Worm (Caenorhabditis elegans) whole organism, young adult: ENCODE measurements around the gene bus-19.

ENCODE experiments used
- F10E7.11 ChIP-seq: sonication (generic microtip); optimal IDR thresholded peaks from 2 replicates; lab custom pipeline; 2017; ENCODE audit warnings: mild to moderate bottlenecking, missing genetic modification characterization, moderate library complexity, missing compliant biosample characterization
- F33H1.4 ChIP-seq: fragments of 200-800 bp; sonication (Bioruptor generic); IDR thresholded peaks from 2 replicates; pipeline ENCODE4 v1.3.6; 2022; ENCODE audit warnings: missing genetic modification reagents, missing genetic modification characterization, missing compliant biosample characterization
- Y53G8AR.9 ChIP-seq: fragments of 200-800 bp; sonication (Bioruptor generic); conservative IDR thresholded peaks from 2 replicates; pipeline ENCODE4 v1.3.6; 2022; ENCODE audit warnings: missing genetic modification reagents, missing genetic modification characterization, missing compliant biosample characterization
- aptf-3 ChIP-seq: fragments of 200-800 bp; sonication (Bioruptor generic); IDR thresholded peaks from 2 replicates; pipeline ENCODE4 v1.3.6; 2022; ENCODE audit warnings: missing genetic modification characterization, missing compliant biosample characterization
- attf-5 ChIP-seq: fragments of 200-800 bp; sonication (Bioruptor generic); optimal IDR thresholded peaks from 2 replicates; lab custom pipeline; 2018; ENCODE audit warnings: mild to moderate bottlenecking, missing genetic modification characterization, missing compliant biosample characterization
- bed-1 ChIP-seq: fragments of 200-800 bp; sonication (Bioruptor generic); IDR thresholded peaks from 2 replicates; pipeline ENCODE4 v1.3.6; 2022; ENCODE audit warnings: missing genetic modification reagents, missing genetic modification characterization, missing compliant biosample characterization
- cebp-1 ChIP-seq, 2 experiments: fragments of 200-800 bp in 1 of 2; sonication (Bioruptor generic) in 1 of 2; sonication (generic microtip) in 1 of 2; IDR thresholded peaks in 1 of 2; optimal IDR thresholded peaks in 1 of 2; 2 replicates each; pipeline versions ENCODE4 v1.3.6 to Lab custom; 2017 to 2022; ENCODE audit warnings: missing compliant biosample characterization in 2 of 2, missing genetic modification characterization in 2 of 2, mild to moderate bottlenecking in 1 of 2, missing genetic modification reagents in 1 of 2, moderate library complexity in 1 of 2
- cebp-2 ChIP-seq: fragments of 200-800 bp; sonication (Bioruptor generic); IDR thresholded peaks from 2 replicates; pipeline ENCODE4 v1.3.6; 2022; ENCODE audit warnings: missing genetic modification characterization, missing compliant biosample characterization
- ceh-27 ChIP-seq: fragments of 200-800 bp; sonication (Bioruptor generic); optimal IDR thresholded peaks from 2 replicates; lab custom pipeline; 2018; ENCODE audit warnings: mild to moderate bottlenecking, missing genetic modification characterization, moderate library complexity, missing compliant biosample characterization
- ceh-40 ChIP-seq: fragments of 200-800 bp; sonication (Bioruptor generic); IDR thresholded peaks from 2 replicates; pipeline ENCODE4 v1.3.6; 2022; ENCODE audit warnings: missing genetic modification characterization, missing compliant biosample characterization
- ceh-58 ChIP-seq: fragments of 200-800 bp; sonication (Bioruptor generic); IDR thresholded peaks from 2 replicates; pipeline ENCODE4 v1.3.6; 2022; ENCODE audit warnings: missing genetic modification characterization, missing compliant biosample characterization
- egrh-3 ChIP-seq: fragments of 200-800 bp; sonication (Bioruptor generic); IDR thresholded peaks from 2 replicates; pipeline ENCODE4 v1.3.6; 2022; ENCODE audit warnings: missing genetic modification reagents, missing genetic modification characterization, missing compliant biosample characterization
- gei-17 ChIP-seq: fragments of 200-800 bp; sonication (Bioruptor generic); optimal IDR thresholded peaks from 2 replicates; lab custom pipeline; 2018; ENCODE audit warnings: mild to moderate bottlenecking, missing genetic modification characterization, missing compliant biosample characterization
- hlh-12 ChIP-seq: sonication (generic microtip); optimal IDR thresholded peaks from 2 replicates; lab custom pipeline; 2016; ENCODE audit warnings: missing genetic modification characterization, missing compliant biosample characterization
- hmg-1.2 ChIP-seq: fragments of 200-800 bp; sonication (Bioruptor generic); IDR thresholded peaks from 2 replicates; pipeline ENCODE4 v1.3.6; 2022; ENCODE audit warnings: missing genetic modification reagents, missing genetic modification characterization, missing compliant biosample characterization
- hrde-1 ChIP-seq: sonication (generic microtip); optimal IDR thresholded peaks from 2 replicates; lab custom pipeline; 2016; ENCODE audit warnings: missing genetic modification characterization, mild to moderate bottlenecking, missing compliant biosample characterization, moderate library complexity, missing genotype, missing genetic modification reagents, borderline replicate concordance
- hsf-1 ChIP-seq: fragments of 200-800 bp; sonication (Bioruptor generic); IDR thresholded peaks from 2 replicates; pipeline ENCODE4 v1.3.6; 2022; ENCODE audit warnings: missing genetic modification reagents, missing genetic modification characterization, missing compliant biosample characterization
- let-526 ChIP-seq: fragments of 200-800 bp; sonication (Bioruptor generic); IDR thresholded peaks from 2 replicates; pipeline ENCODE4 v1.3.6; 2022; ENCODE audit warnings: missing genetic modification reagents, missing genetic modification characterization, missing compliant biosample characterization
- let-607 ChIP-seq, 2 experiments: fragments of 200-800 bp in 1 of 2; sonication (Bioruptor generic) in 1 of 2; sonication (generic microtip) in 1 of 2; optimal IDR thresholded peaks; 2 replicates each; lab custom pipeline; 2016 to 2018; ENCODE audit warnings: mild to moderate bottlenecking in 2 of 2, missing compliant biosample characterization in 2 of 2, missing genetic modification characterization in 2 of 2, moderate library complexity in 2 of 2, missing genotype in 1 of 2
- lin-26 ChIP-seq: fragments of 200-800 bp; sonication (Bioruptor generic); IDR thresholded peaks from 2 replicates; pipeline ENCODE4 v1.3.6; 2022; ENCODE audit warnings: missing genetic modification reagents, missing genetic modification characterization, missing compliant biosample characterization
- madf-3 ChIP-seq: fragments of 200-800 bp; sonication (Bioruptor generic); IDR thresholded peaks from 2 replicates; pipeline ENCODE4 v1.3.6; 2022; ENCODE audit warnings: missing genetic modification reagents, missing genetic modification characterization, missing compliant biosample characterization
- nfya-1 ChIP-seq: sonication (generic microtip); optimal IDR thresholded peaks from 2 replicates; lab custom pipeline; 2017; ENCODE audit warnings: antibody characterized with exemption, missing compliant biosample characterization, missing genetic modification characterization, borderline replicate concordance; ENCODE audit not compliant: insufficient read depth
- nfya-2 ChIP-seq: fragments of 200-800 bp; sonication (Bioruptor generic); IDR thresholded peaks from 2 replicates; pipeline ENCODE4 v1.3.6; 2022; ENCODE audit warnings: missing genetic modification reagents, missing genetic modification characterization, missing compliant biosample characterization
- nfyb-1 ChIP-seq: fragments of 200-800 bp; sonication (Bioruptor generic); IDR thresholded peaks from 2 replicates; pipeline ENCODE4 v1.3.6; 2022; ENCODE audit warnings: missing genetic modification reagents, missing genetic modification characterization, missing compliant biosample characterization
- nhr-179 ChIP-seq: sonication (generic microtip); optimal IDR thresholded peaks from 2 replicates; lab custom pipeline; 2016; ENCODE audit warnings: mild to moderate bottlenecking, missing genetic modification characterization, missing compliant biosample characterization
- nhr-80 ChIP-seq: sonication (generic microtip); optimal IDR thresholded peaks from 2 replicates; lab custom pipeline; 2016; ENCODE audit warnings: missing genetic modification characterization, missing compliant biosample characterization
- nhr-90 ChIP-seq: sonication (generic microtip); optimal IDR thresholded peaks from 2 replicates; lab custom pipeline; 2016; ENCODE audit warnings: missing genotype, mild to moderate bottlenecking, missing genetic modification characterization, missing compliant biosample characterization
- rcor-1 ChIP-seq: fragments of 200-800 bp; sonication (Bioruptor generic); IDR thresholded peaks from 2 replicates; pipeline ENCODE4 v1.3.6; 2022; ENCODE audit warnings: missing genetic modification reagents, missing genetic modification characterization, missing compliant biosample characterization
- sdz-38 ChIP-seq: sonication (generic microtip); optimal IDR thresholded peaks from 2 replicates; lab custom pipeline; 2016; ENCODE audit warnings: missing genotype, missing genetic modification characterization, missing compliant biosample characterization
- sea-2 ChIP-seq: fragments of 200-800 bp; sonication (Bioruptor generic); IDR thresholded peaks from 2 replicates; pipeline ENCODE4 v1.3.6; 2022; ENCODE audit warnings: missing genetic modification characterization, missing compliant biosample characterization
- tbp1 ChIP-seq: fragments of 200-800 bp; sonication (Bioruptor generic); optimal IDR thresholded peaks from 2 replicates; lab custom pipeline; 2018; ENCODE audit warnings: mild to moderate bottlenecking, missing genetic modification characterization, missing compliant biosample characterization
- tlf-1 ChIP-seq: fragments of 200-800 bp; sonication (Bioruptor generic); optimal IDR thresholded peaks from 2 replicates; lab custom pipeline; 2018; ENCODE audit warnings: mild to moderate bottlenecking, missing genetic modification characterization, missing compliant biosample characterization
- unc-130 ChIP-seq: sonication (generic microtip); optimal IDR thresholded peaks from 2 replicates; lab custom pipeline; 2016; ENCODE audit warnings: missing genetic modification reagents, missing genetic modification characterization, missing compliant biosample characterization
- xnd-1 ChIP-seq: sonication (generic microtip); optimal IDR thresholded peaks from 2 replicates; lab custom pipeline; 2016; ENCODE audit warnings: missing genotype, missing genetic modification reagents, missing genetic modification characterization, missing compliant biosample characterization
- ztf-26 ChIP-seq: sonication (generic microtip); optimal IDR thresholded peaks from 2 replicates; lab custom pipeline; 2017; ENCODE audit warnings: missing genetic modification characterization, missing compliant biosample characterization
- ztf-3 ChIP-seq: fragments of 200-800 bp; sonication (Bioruptor generic); optimal IDR thresholded peaks from 2 replicates; lab custom pipeline; 2018; ENCODE audit warnings: mild to moderate bottlenecking, missing genetic modification characterization, missing compliant biosample characterization
- ztf-6 ChIP-seq: fragments of 200-800 bp; sonication (Bioruptor generic); IDR thresholded peaks from 2 replicates; pipeline ENCODE4 v1.3.6; 2022; ENCODE audit warnings: missing genetic modification reagents, missing genetic modification characterization, missing compliant biosample characterization

Gene bus-19

DNA sequence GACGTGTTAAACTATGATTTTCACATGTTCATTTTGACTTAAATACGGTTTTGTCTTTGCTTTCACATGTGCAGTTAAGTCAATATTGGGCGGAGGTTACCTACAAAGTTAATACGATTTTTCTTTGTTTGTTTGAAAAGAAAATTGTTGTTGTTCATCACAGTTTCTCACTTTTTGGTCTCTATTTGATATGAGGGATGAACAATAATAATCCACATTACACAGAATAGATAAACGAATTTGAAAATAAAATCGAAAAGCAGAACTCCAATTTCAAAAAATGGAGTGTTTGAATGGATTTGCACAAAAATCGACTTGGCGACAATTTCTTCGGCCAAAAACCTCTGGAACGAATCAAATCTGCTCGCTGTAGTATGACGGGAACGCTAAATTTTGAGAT lies 34.9 kb downstream of the bus-19 start, which contains the start of gene ttr-29:
TSS of gene ttr-29 (minus strand) at position 101 of the 400 bp plus-strand sequence.
- no peak for TF ChIP-seq gei-17
- TF ChIP-seq unc-130 (GFP tag; lab: Kevin White, UChicago) = no peak

ce11 chrV:12907436-12907835 lies 35.6 kb downstream of the bus-19 start:
- TF ChIP-seq cebp-2 (GFP tag; lab: Robert Waterston, UW) = no peak
- TF ChIP-seq F33H1.4 (GFP tag; lab: Robert Waterston, UW) = no peak
- TF ChIP-seq nfya-1 (tag; lab: Kevin White, UChicago) = no peak
- TF ChIP-seq tlf-1 = no peak
- no peak for TF ChIP-seq ztf-26
- TF ChIP-seq ceh-58 = no peak
- no peak for TF ChIP-seq nfyb-1
- TF ChIP-seq ztf-3 = no peak
- TF ChIP-seq hrde-1 (tag; lab: Kevin White, UChicago) = no peak
- no peak for TF ChIP-seq xnd-1 (tag; lab: Kevin White, UChicago)
- no peak for TF ChIP-seq Y53G8AR.9 (GFP tag; lab: Robert Waterston, UW)
- TF ChIP-seq hsf-1 (GFP tag; lab: Robert Waterston, UW) = no peak
- TF ChIP-seq nfya-2 (GFP tag; lab: Robert Waterston, UW) = no peak

DNA sequence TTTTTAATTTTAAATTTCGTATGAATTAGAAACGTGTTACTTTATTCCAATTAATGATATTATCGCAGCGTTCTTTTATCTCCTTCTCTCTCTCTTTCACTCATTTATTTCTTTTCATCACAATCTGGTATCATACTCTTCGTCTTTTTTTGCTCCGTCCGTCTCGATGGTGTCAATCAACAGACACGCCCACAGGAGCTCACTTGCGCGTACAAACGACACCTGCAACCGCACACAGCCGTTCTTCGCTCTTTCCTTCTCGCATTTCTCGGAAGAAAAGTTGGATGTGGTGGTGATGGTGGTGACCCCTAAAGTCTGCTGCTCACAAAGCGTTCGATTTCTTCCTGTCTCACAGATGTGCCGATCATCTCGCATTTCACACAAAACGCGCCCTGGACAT lies 36.8 kb downstream of the bus-19 start:
- TF ChIP-seq let-607 (tag; optimal IDR thresholded peaks at IDR 0.05; lab: Kevin White, UChicago) (peak in 1 of 2 experiments; percentile 37), nhr-80 (tag; lab: Kevin White, UChicago) (peak; percentile 56), ceh-27 (GFP tag; lab: Kevin White, UChicago) (no peak)

- TF ChIP-seq tbp1 (GFP tag; lab: Kevin White, UChicago) (peak; percentile 14), madf-3 (GFP tag; lab: Robert Waterston, UW) (no peak), sea-2 (no peak), hmg-1.2 (GFP tag; lab: Robert Waterston, UW) (peak; percentile 20; the same call in 1 of the 2 replicates), rcor-1 (GFP tag; lab: Robert Waterston, UW) (no peak), hlh-12 (tag; lab: Kevin White, UChicago) (no peak), nhr-80 (tag; lab: Kevin White, UChicago) (peak; percentile 56), let-607 (tag; optimal IDR thresholded peaks at IDR 0.05; lab: Kevin White, UChicago) (peak in 1 of 2 experiments; percentile 21)
Observed at ce11 chrV:12909544-12910157, 37.8 kb downstream of the bus-19 start, which contains the start of gene nid-1. Gene nid-1, plus strand, starts transcription at chrV:12910107.

DNA sequence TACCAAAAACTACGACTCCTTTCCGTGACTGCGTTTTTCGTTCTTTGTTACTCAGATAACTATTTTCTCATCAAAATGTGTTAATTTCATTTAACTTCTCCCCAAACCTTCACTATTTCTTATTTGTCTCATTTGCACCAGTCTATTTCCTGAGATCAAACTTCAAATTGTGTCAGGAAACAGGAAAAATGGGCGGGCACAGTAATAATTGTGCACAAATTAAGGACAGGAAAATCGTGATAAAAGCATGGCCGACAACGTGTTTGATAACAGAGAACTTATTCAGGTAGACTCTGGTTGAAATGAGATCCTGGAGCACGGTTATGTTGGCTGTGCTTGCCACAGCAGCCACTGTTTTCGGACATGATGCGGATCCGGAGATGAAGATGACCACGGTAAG lies 47.9 kb downstream of the bus-19 start, which contains the start of gene lipl-1:
TSS of gene lipl-1 (plus strand) at position 282 of the 400 bp plus-strand sequence.
- TF ChIP-seq nhr-80 (tag; lab: Kevin White, UChicago) (peak; percentile 35), nfya-2 (GFP tag; lab: Robert Waterston, UW) (no peak)
- TF ChIP-seq, all 124 proteins: peak for 1

DNA sequence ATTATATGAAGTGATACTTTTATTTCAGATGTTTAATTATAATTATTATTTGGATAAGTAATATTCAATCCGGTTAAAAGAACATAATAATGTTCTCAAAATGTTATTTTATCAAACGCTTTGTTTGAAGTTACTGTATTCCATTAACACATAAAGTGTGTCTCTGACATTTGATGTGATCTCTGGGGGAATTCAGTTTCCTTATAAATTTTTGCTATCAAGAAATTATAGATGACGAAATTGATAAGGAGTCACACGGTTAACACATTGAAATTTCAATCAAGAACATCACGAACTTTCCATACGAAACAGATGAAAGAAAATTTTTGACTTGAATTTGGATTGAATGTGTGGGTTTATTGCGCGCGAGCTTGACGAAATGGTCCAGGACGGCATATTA lies 49.8 kb downstream of the bus-19 start:
- TF ChIP-seq cebp-1 (GFP tag; IDR thresholded peaks at IDR 0.05; lab: Robert Waterston, UW) = peak; percentile 52; the same call in 1 of the 2 replicates
- TF ChIP-seq cebp-1 (tag; optimal IDR thresholded peaks at IDR 0.05; lab: Kevin White, UChicago) = peak; percentile 63
- no peak for TF ChIP-seq nfyb-1
- TF ChIP-seq nhr-80 (tag; lab: Kevin White, UChicago) = peak; percentile 80
- TF ChIP-seq, all 124 proteins: peak for 2

DNA sequence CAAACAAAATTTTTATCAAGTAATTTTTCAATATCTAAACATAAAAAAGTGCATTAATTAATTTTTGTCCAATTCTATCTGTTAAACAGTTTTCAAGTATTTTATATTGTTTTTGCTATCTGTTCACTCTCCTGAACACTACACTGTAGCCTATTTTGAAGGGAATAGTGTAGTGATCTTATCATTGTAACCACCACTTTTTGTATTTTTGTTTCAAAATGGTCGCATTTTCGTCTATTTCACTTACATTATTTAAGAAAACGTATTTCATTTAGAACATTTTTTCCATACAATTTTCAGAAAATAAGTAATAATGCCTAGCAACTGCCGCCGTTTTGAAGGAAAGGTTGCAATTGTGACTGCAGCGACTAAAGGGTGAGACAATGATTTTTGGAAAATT lies 50.5 kb downstream of the bus-19 start, which contains the start of gene dhrs-4:
TSS of gene dhrs-4 (plus strand) at position 301 of the 400 bp plus-strand sequence.
- no peak for TF ChIP-seq sdz-38 (tag; lab: Kevin White, UChicago)
- TF ChIP-seq gei-17 = no peak
- no peak for TF ChIP-seq aptf-3 (GFP tag; lab: Robert Waterston, UW)
- TF ChIP-seq nhr-90 (tag; lab: Kevin White, UChicago) = no peak
- no peak for TF ChIP-seq attf-5 (GFP tag; lab: Kevin White, UChicago)
- no peak for TF ChIP-seq let-526 (GFP tag; lab: Robert Waterston, UW)
- no peak for TF ChIP-seq lin-26 (GFP tag; lab: Robert Waterston, UW)
- TF ChIP-seq ceh-40 (GFP tag; lab: Robert Waterston, UW) = no peak
- TF ChIP-seq F10E7.11 (tag; lab: Kevin White, UChicago) = no peak
- no peak for TF ChIP-seq nhr-179 (tag; lab: Kevin White, UChicago)
- no peak for TF ChIP-seq bed-1 (GFP tag; lab: Robert Waterston, UW)
- no peak for TF ChIP-seq egrh-3 (GFP tag; lab: Robert Waterston, UW)
- TF ChIP-seq ztf-6 = no peak
